Fruit fly (Drosophila melanogaster) whole organism, pupa: ENCODE results near the gene lap.
A peak's percentile ranks its signal among the peaks of the same experiment; 100 is the strongest.

ENCODE experiments used
- CG10348 ChIP-seq: fragments of 200-800 bp; sonication (Bioruptor generic); IDR thresholded peaks from 2 replicates; pipeline ENCODE4 v1.3.6; 2022; ENCODE audit warnings: missing biosample characterization, missing genetic modification characterization
- CG34367 ChIP-seq: fragments of 200-800 bp; sonication (Bioruptor generic); optimal IDR thresholded peaks from 2 replicates; lab custom pipeline; 2018; ENCODE audit warnings: missing biosample characterization, mild to moderate bottlenecking, missing genetic modification characterization
- CG8159 ChIP-seq: fragments of 200-800 bp; sonication (Bioruptor generic); optimal IDR thresholded peaks from 3 replicates; lab custom pipeline; 2018; ENCODE audit warnings: missing biosample characterization, mild to moderate bottlenecking, missing genetic modification characterization, moderate library complexity
- CG9948 ChIP-seq: fragments of 200-800 bp; sonication (Bioruptor generic); optimal IDR thresholded peaks from 2 replicates; lab custom pipeline; 2018; ENCODE audit warnings: missing biosample characterization, mild to moderate bottlenecking, missing genetic modification characterization, moderate library complexity
- D1 ChIP-seq: fragments of 200-800 bp; sonication (Bioruptor generic); optimal IDR thresholded peaks from 2 replicates; lab custom pipeline; 2018; ENCODE audit warnings: missing biosample characterization, mild to moderate bottlenecking, missing genetic modification characterization, moderate library complexity
- Pif1A ChIP-seq: fragments of 200-800 bp; sonication (Bioruptor generic); optimal IDR thresholded peaks from 3 replicates; lab custom pipeline; 2016; ENCODE audit warnings: missing biosample characterization, missing genetic modification characterization
- Pif1B ChIP-seq: fragments of 200-800 bp; sonication (Bioruptor generic); optimal IDR thresholded peaks from 3 replicates; lab custom pipeline; 2016; ENCODE audit warnings: missing biosample characterization, missing genetic modification characterization

- TF ChIP-seq CG8159: peak; percentile 97
- TF ChIP-seq Pif1B (GFP tag; lab: Kevin White, UChicago): peak; percentile 92
- TF ChIP-seq CG9948: peak; percentile 94
- peak; percentile 71; the same call in 1 of the 2 replicates for TF ChIP-seq CG10348
- TF ChIP-seq CG34367 (tag; lab: Kevin White, UChicago): peak; percentile 96
- TF ChIP-seq D1 (tag; lab: Kevin White, UChicago): peak; percentile 96
- TF ChIP-seq Pif1A: peak; percentile 93
Measured at dm6 chr3R:7249460-7249859, 62.7 kb downstream of the lap start, which contains the start of the genes CG1227 and Dtwd2.
